Worm (Caenorhabditis elegans) whole organism, young adult: Measurements from ENCODE around the gene T09F5.10.
A peak's percentile ranks its signal among the peaks of the same experiment; 100 is the strongest.

Experiments used
- F57C9.4 ChIP-seq: sonication (generic microtip); optimal IDR thresholded peaks from 2 replicates; lab custom pipeline; 2017; ENCODE audit warnings: mild to moderate bottlenecking, missing genetic modification characterization, missing compliant biosample characterization
- Y53G8AR.9 ChIP-seq: fragments of 200-800 bp; sonication (Bioruptor generic); conservative IDR thresholded peaks from 2 replicates; pipeline ENCODE4 v1.3.6; 2022; ENCODE audit warnings: missing genetic modification reagents, missing genetic modification characterization, missing compliant biosample characterization
- Y95B8A.8 ChIP-seq: fragments of 200-800 bp; sonication (Bioruptor generic); IDR thresholded peaks from 2 replicates; pipeline ENCODE4 v1.3.6; 2022; ENCODE audit warnings: missing genetic modification reagents, missing genetic modification characterization, missing compliant biosample characterization
- ama-1 ChIP-seq, 3 experiments: fragments of 150-350 bp in 1 of 3; sonication (generic microtip) in 2 of 3; optimal IDR thresholded peaks; 2 replicates each; lab custom pipeline; 2014 to 2018; ENCODE audit warnings: missing biosample characterization in 2 of 3, missing genetic modification characterization in 2 of 3, missing genetic modification reagents in 2 of 3
- aptf-3 ChIP-seq: fragments of 200-800 bp; sonication (Bioruptor generic); IDR thresholded peaks from 2 replicates; pipeline ENCODE4 v1.3.6; 2022; ENCODE audit warnings: missing genetic modification characterization, missing compliant biosample characterization
- athp-1 ChIP-seq: sonication (generic microtip); optimal IDR thresholded peaks from 2 replicates; lab custom pipeline; 2017; ENCODE audit warnings: mild to moderate bottlenecking, missing genetic modification characterization, missing compliant biosample characterization
- chd-7 ChIP-seq: sonication (generic microtip); optimal IDR thresholded peaks from 2 replicates; lab custom pipeline; 2016; ENCODE audit warnings: mild to moderate bottlenecking, missing genetic modification characterization, moderate library complexity, missing compliant biosample characterization
- lin-26 ChIP-seq: fragments of 200-800 bp; sonication (Bioruptor generic); IDR thresholded peaks from 2 replicates; pipeline ENCODE4 v1.3.6; 2022; ENCODE audit warnings: missing genetic modification reagents, missing genetic modification characterization, missing compliant biosample characterization
- nhr-90 ChIP-seq: sonication (generic microtip); optimal IDR thresholded peaks from 2 replicates; lab custom pipeline; 2016; ENCODE audit warnings: missing genotype, mild to moderate bottlenecking, missing genetic modification characterization, missing compliant biosample characterization
- pha-4 ChIP-seq: fragments of 150-350 bp; sonication (generic microtip); optimal IDR thresholded peaks from 2 replicates; lab custom pipeline; 2014; ENCODE audit warnings: missing biosample characterization, missing genetic modification reagents, missing genetic modification characterization

DNA sequence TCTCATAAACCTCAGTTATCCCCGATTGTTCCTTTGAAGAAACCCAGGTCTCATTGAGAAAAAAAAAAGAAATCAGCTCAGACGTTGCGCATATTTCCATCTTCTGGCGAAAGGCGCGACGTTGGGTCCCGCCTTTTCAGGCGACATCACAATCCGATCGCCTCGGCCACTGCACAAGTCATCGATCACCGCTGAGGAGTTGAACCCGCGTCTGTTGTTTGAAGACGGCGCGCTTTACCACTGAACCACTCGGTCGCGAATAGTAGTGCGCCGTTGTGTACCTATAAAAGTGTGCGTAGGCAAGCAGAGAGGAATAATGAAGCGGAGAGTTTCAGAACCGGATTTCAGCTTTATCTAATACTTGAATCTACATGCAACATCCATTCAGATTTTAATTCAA, 11.0 kb downstream of the T09F5.10 start, which contains the start of gene Y75B12B.11:
- TF ChIP-seq athp-1 (peak; percentile 98), chd-7 (tag; lab: Kevin White, UChicago) (peak; percentile 97), aptf-3 (GFP tag; lab: Robert Waterston, UW) (peak; percentile 96), nhr-90 (tag; lab: Kevin White, UChicago) (peak; percentile 98), ama-1 (optimal IDR thresholded peaks at IDR 0.05; lab: Kevin White, UChicago) (peak; percentile 78), ama-1 (GFP tag; optimal IDR thresholded peaks at IDR 0.05; lab: Kevin White, UChicago) (peak; percentile 93 to 95), Y95B8A.8 (GFP tag; lab: Robert Waterston, UW) (peak; percentile 87; the same call in 1 of the 2 replicates), pha-4 (tag; lab: Kevin White, UChicago) (no peak), lin-26 (GFP tag; lab: Robert Waterston, UW) (peak; percentile 99), F57C9.4 (tag; lab: Kevin White, UChicago) (peak; percentile 91), Y53G8AR.9 (GFP tag; lab: Robert Waterston, UW) (peak; percentile 95)
